Fruit fly (Drosophila melanogaster) whole organism, embryonic: Measurements from ENCODE around the gene mats.
A peak's percentile ranks its signal among the peaks of the same experiment; 100 is the strongest.

Experiments
- Antp ChIP-seq: fragments of 200-800 bp; sonication (Bioruptor generic); optimal IDR thresholded peaks from 3 replicates; lab custom pipeline; 2016; ENCODE audit warnings: missing biosample characterization, missing genetic modification characterization
- Bdp1 ChIP-seq: fragments of 200-800 bp; sonication (Bioruptor generic); optimal IDR thresholded peaks from 3 replicates; lab custom pipeline; 2016; ENCODE audit warnings: missing biosample characterization, missing genetic modification characterization
- BtbVII ChIP-seq: fragments of 200-800 bp; sonication (Bioruptor generic); optimal IDR thresholded peaks from 3 replicates; lab custom pipeline; 2017; ENCODE audit warnings: missing biosample characterization, mild to moderate bottlenecking, missing genetic modification characterization
- CG1024 ChIP-seq: fragments of 200-800 bp; sonication (Bioruptor generic); IDR thresholded peaks from 2 replicates; pipeline ENCODE4 v1.3.6; 2022; ENCODE audit warnings: missing biosample characterization, missing genetic modification characterization
- CG10267 ChIP-seq: fragments of 200-800 bp; sonication (Bioruptor generic); optimal IDR thresholded peaks from 2 replicates; lab custom pipeline; 2018; ENCODE audit warnings: missing biosample characterization, mild to moderate bottlenecking, missing genetic modification characterization, moderate library complexity
- CG10543 ChIP-seq: fragments of 200-800 bp; sonication (Bioruptor generic); optimal IDR thresholded peaks from 3 replicates; lab custom pipeline; 2017; ENCODE audit warnings: missing biosample characterization, mild to moderate bottlenecking, missing genetic modification characterization, moderate library complexity
- CG11723 ChIP-seq: fragments of 200-800 bp; sonication (Bioruptor generic); optimal IDR thresholded peaks from 2 replicates; lab custom pipeline; 2017; ENCODE audit warnings: missing biosample characterization, mild to moderate bottlenecking, missing genetic modification characterization
- CG13296 ChIP-seq: fragments of 200-800 bp; sonication (Bioruptor generic); optimal IDR thresholded peaks from 3 replicates; lab custom pipeline; 2018; ENCODE audit warnings: missing biosample characterization, mild to moderate bottlenecking, missing genetic modification characterization
- CG14710 ChIP-seq: fragments of 200-800 bp; sonication (Bioruptor generic); optimal IDR thresholded peaks from 3 replicates; lab custom pipeline; 2019; ENCODE audit warnings: missing biosample characterization, mild to moderate bottlenecking, missing genetic modification characterization, moderate library complexity
- CG15514 ChIP-seq: fragments of 200-800 bp; sonication (Bioruptor generic); optimal IDR thresholded peaks from 3 replicates; lab custom pipeline; 2017; ENCODE audit warnings: missing biosample characterization, missing genetic modification characterization, mild to moderate bottlenecking, moderate library complexity, missing genetic modification reagents
- CG17912 ChIP-seq: fragments of 200-800 bp; sonication (Bioruptor generic); optimal IDR thresholded peaks from 2 replicates; lab custom pipeline; 2018; ENCODE audit warnings: missing biosample characterization, mild to moderate bottlenecking, missing genetic modification characterization
- CG2116 ChIP-seq: fragments of 200-800 bp; sonication (Bioruptor generic); optimal IDR thresholded peaks from 3 replicates; lab custom pipeline; 2018; ENCODE audit warnings: missing biosample characterization, mild to moderate bottlenecking, missing genetic modification characterization
- CG3281 ChIP-seq: fragments of 200-800 bp; sonication (Bioruptor generic); optimal IDR thresholded peaks from 3 replicates; lab custom pipeline; 2017; ENCODE audit warnings: missing biosample characterization, mild to moderate bottlenecking, missing genetic modification characterization
- CG34224 ChIP-seq: fragments of 200-800 bp; sonication (Bioruptor generic); IDR thresholded peaks from 3 replicates; pipeline ENCODE4 v1.3.6; 2022; ENCODE audit warnings: missing biosample characterization, missing genetic modification characterization; ENCODE audit not compliant: partially characterized antibody
- CG8478 ChIP-seq: fragments of >200 bp; optimal IDR thresholded peaks from 2 replicates; lab custom pipeline; 2018
- CG9797 ChIP-seq: fragments of 200-800 bp; sonication (Bioruptor generic); optimal IDR thresholded peaks from 3 replicates; lab custom pipeline; 2018; ENCODE audit warnings: missing biosample characterization, mild to moderate bottlenecking, missing genetic modification characterization
- Dp ChIP-seq: fragments of 200-800 bp; sonication (Bioruptor generic); optimal IDR thresholded peaks from 2 replicates; lab custom pipeline; 2018; ENCODE audit warnings: missing biosample characterization, mild to moderate bottlenecking, missing genetic modification characterization, moderate library complexity
- E2f2 ChIP-seq: fragments of 200-800 bp; sonication (Bioruptor generic); IDR thresholded peaks from 2 replicates; pipeline ENCODE4 v1.3.6; 2022; ENCODE audit warnings: missing biosample characterization, missing genetic modification characterization
- Eip74EF ChIP-seq, 2 experiments: fragments of 200-800 bp in 1 of 2; fragments of >200 bp in 1 of 2; sonication (Bioruptor generic) in 1 of 2; optimal IDR thresholded peaks; 2 replicates each; lab custom pipeline; 2017 to 2019; ENCODE audit warnings: missing biosample characterization in 2 of 2, missing genetic modification characterization in 2 of 2, mild to moderate bottlenecking in 1 of 2, moderate library complexity in 1 of 2
- Elba2 ChIP-seq: fragments of 200-800 bp; sonication (Bioruptor generic); optimal IDR thresholded peaks from 3 replicates; lab custom pipeline; 2016; ENCODE audit warnings: missing biosample characterization, missing genetic modification characterization
- HLHmδ ChIP-seq: fragments of 200-800 bp; sonication (Bioruptor generic); optimal IDR thresholded peaks from 2 replicates; lab custom pipeline; 2018; ENCODE audit warnings: missing biosample characterization, mild to moderate bottlenecking, missing genetic modification characterization, moderate library complexity
- MBD-R2 ChIP-seq: fragments of 200-800 bp; sonication (Bioruptor generic); IDR thresholded peaks from 2 replicates; pipeline ENCODE4 v1.3.6; 2022; ENCODE audit warnings: missing biosample characterization, missing genetic modification characterization
- MESR4 ChIP-seq: fragments of 200-800 bp; sonication (Bioruptor generic); optimal IDR thresholded peaks from 2 replicates; lab custom pipeline; 2018; ENCODE audit warnings: missing biosample characterization, mild to moderate bottlenecking, missing genetic modification characterization, moderate library complexity
- Mad ChIP-seq: fragments of 200-800 bp; sonication (Bioruptor generic); optimal IDR thresholded peaks from 2 replicates; lab custom pipeline; 2016; ENCODE audit warnings: missing biosample characterization, missing genetic modification characterization
- Neu2 ChIP-seq: fragments of 200-800 bp; sonication (Bioruptor generic); optimal IDR thresholded peaks from 3 replicates; lab custom pipeline; 2016; ENCODE audit warnings: missing biosample characterization, missing genetic modification characterization, borderline replicate concordance
- PHDP ChIP-seq: fragments of 200-800 bp; sonication (Bioruptor generic); optimal IDR thresholded peaks from 3 replicates; lab custom pipeline; 2018; ENCODE audit warnings: missing biosample characterization, mild to moderate bottlenecking, missing genetic modification characterization, moderate library complexity
- Pdp1 ChIP-seq, 2 experiments: fragments of 200-800 bp; sonication (Bioruptor generic); optimal IDR thresholded peaks; 3 replicates each; lab custom pipeline; 2016; ENCODE audit warnings: missing biosample characterization in 2 of 2, missing genetic modification characterization in 2 of 2, mild to moderate bottlenecking in 1 of 2, moderate library complexity in 1 of 2
- Sox102F ChIP-seq: fragments of 200-800 bp; sonication (Bioruptor generic); optimal IDR thresholded peaks from 2 replicates; lab custom pipeline; 2018; ENCODE audit warnings: missing biosample characterization, mild to moderate bottlenecking, missing genetic modification characterization, moderate library complexity
- YL-1 ChIP-seq: fragments of 200-800 bp; sonication (Bioruptor generic); optimal IDR thresholded peaks from 3 replicates; lab custom pipeline; 2017; ENCODE audit warnings: missing biosample characterization, mild to moderate bottlenecking, missing genetic modification characterization
- abd-A ChIP-seq: fragments of 200-800 bp; sonication (Bioruptor generic); optimal IDR thresholded peaks from 3 replicates; lab custom pipeline; 2019; ENCODE audit warnings: missing biosample characterization, mild to moderate bottlenecking, missing genetic modification characterization, moderate library complexity
- ara ChIP-seq: fragments of 200-800 bp; sonication (Bioruptor generic); IDR thresholded peaks from 2 replicates; pipeline ENCODE4 v1.3.6; 2022; ENCODE audit warnings: missing biosample characterization, missing genetic modification characterization
- ase ChIP-seq: fragments of 200-800 bp; sonication (Bioruptor generic); IDR thresholded peaks from 3 replicates; pipeline ENCODE4 v1.3.6; 2022; ENCODE audit warnings: missing biosample characterization, missing genetic modification characterization
- dm ChIP-seq: fragments of 200-800 bp; sonication (Bioruptor generic); optimal IDR thresholded peaks from 3 replicates; lab custom pipeline; 2016; ENCODE audit warnings: missing biosample characterization, missing genetic modification characterization
- dmrt99B ChIP-seq: fragments of 200-800 bp; sonication (Bioruptor generic); optimal IDR thresholded peaks from 2 replicates; lab custom pipeline; 2018; ENCODE audit warnings: missing biosample characterization, mild to moderate bottlenecking, missing genetic modification characterization, moderate library complexity
- fd3F ChIP-seq: fragments of 200-800 bp; sonication (Bioruptor generic); optimal IDR thresholded peaks from 2 replicates; lab custom pipeline; 2018; ENCODE audit warnings: missing biosample characterization, mild to moderate bottlenecking, missing genetic modification characterization, moderate library complexity
- gce ChIP-seq: fragments of 200-800 bp; sonication (Bioruptor generic); IDR thresholded peaks from 3 replicates; pipeline ENCODE4 v1.3.6; 2022; ENCODE audit warnings: missing biosample characterization, missing genetic modification characterization
- gcm2 ChIP-seq: fragments of 200-800 bp; sonication (Bioruptor generic); optimal IDR thresholded peaks from 2 replicates; lab custom pipeline; 2016; ENCODE audit warnings: missing biosample characterization, missing genetic modification characterization
- gfzf ChIP-seq: fragments of 200-800 bp; sonication (Bioruptor generic); optimal IDR thresholded peaks from 2 replicates; lab custom pipeline; 2016; ENCODE audit warnings: missing biosample characterization, mild to moderate bottlenecking, missing genetic modification characterization, moderate library complexity
- oc ChIP-seq: fragments of 200-800 bp; sonication (Bioruptor generic); optimal IDR thresholded peaks from 2 replicates; lab custom pipeline; 2018; ENCODE audit warnings: missing biosample characterization, mild to moderate bottlenecking, missing genetic modification characterization, moderate library complexity
- pros ChIP-seq: fragments of 200-800 bp; sonication (Bioruptor generic); optimal IDR thresholded peaks from 3 replicates; lab custom pipeline; 2019; ENCODE audit warnings: missing biosample characterization, mild to moderate bottlenecking, missing genetic modification characterization, moderate library complexity
- pzg ChIP-seq: fragments of 200-800 bp; sonication (Bioruptor generic); optimal IDR thresholded peaks from 3 replicates; lab custom pipeline; 2018; ENCODE audit warnings: missing biosample characterization, mild to moderate bottlenecking, missing genetic modification characterization, moderate library complexity
- sc ChIP-seq, 3 experiments: fragments of >200 bp in 2 of 3; fragments of 200-800 bp in 1 of 3; sonication (Bioruptor generic) in 1 of 3; optimal IDR thresholded peaks; 2 replicates in 2 of 3; 3 replicates in 1 of 3; lab custom pipeline; 2017; ENCODE audit warnings: mild to moderate bottlenecking in 1 of 3, missing biosample characterization in 1 of 3, missing genetic modification characterization in 1 of 3, missing genetic modification reagents in 1 of 3
- schlank ChIP-seq: fragments of 200-800 bp; sonication (Bioruptor generic); optimal IDR thresholded peaks from 2 replicates; lab custom pipeline; 2018; ENCODE audit warnings: missing biosample characterization, mild to moderate bottlenecking, missing genetic modification characterization
- tgo ChIP-seq: fragments of 200-800 bp; sonication (Bioruptor generic); IDR thresholded peaks from 3 replicates; pipeline ENCODE4 v1.3.6; 2022; ENCODE audit warnings: missing biosample characterization, missing genetic modification characterization
- vnd ChIP-seq: fragments of 200-800 bp; sonication (Bioruptor generic); IDR thresholded peaks from 3 replicates; pipeline ENCODE4 v1.3.6; 2022; ENCODE audit warnings: missing biosample characterization, missing genetic modification characterization; ENCODE audit not compliant: partially characterized antibody
- vvl ChIP-seq: fragments of 200-800 bp; sonication (Bioruptor generic); IDR thresholded peaks from 2 replicates; pipeline ENCODE4 v1.3.6; 2022; ENCODE audit warnings: missing biosample characterization, missing genetic modification characterization
- zf30C ChIP-seq: fragments of 200-800 bp; sonication (Bioruptor generic); optimal IDR thresholded peaks from 3 replicates; lab custom pipeline; 2018; ENCODE audit warnings: missing biosample characterization, mild to moderate bottlenecking, missing genetic modification characterization

mats gene

DNA sequence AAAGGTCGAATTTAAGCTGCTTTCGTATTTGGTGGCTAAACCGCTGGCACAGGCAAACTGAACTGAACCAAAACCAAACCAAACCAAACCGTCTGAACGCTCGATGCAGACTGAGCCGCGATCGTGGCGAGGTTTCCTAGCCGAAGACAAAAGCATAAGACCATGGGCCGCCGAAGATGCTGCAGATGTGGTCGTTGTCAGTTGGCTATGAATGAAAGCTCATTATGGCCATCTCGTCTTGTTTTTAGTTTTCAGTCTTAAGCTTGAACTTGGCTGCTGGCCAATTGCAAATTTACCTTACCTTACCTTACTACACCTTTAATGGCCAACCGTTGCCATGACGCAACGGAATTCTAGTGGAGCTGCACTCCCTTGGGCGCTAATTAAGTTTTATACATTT, 15.1 kb downstream of the mats start, which contains the start of gene CG13847:
Gene CG13847, minus strand, starts transcription at position 101 of the 400 bp plus-strand sequence.
- TF ChIP-seq vnd (0 out of 3 replicates have a peak, but pooled peaks have one; percentile 7), pros (GFP tag; lab: Kevin White, UChicago) (peak; percentile 28), Neu2 (GFP tag; lab: Kevin White, UChicago) (no peak), Elba2 (no peak)

DNA sequence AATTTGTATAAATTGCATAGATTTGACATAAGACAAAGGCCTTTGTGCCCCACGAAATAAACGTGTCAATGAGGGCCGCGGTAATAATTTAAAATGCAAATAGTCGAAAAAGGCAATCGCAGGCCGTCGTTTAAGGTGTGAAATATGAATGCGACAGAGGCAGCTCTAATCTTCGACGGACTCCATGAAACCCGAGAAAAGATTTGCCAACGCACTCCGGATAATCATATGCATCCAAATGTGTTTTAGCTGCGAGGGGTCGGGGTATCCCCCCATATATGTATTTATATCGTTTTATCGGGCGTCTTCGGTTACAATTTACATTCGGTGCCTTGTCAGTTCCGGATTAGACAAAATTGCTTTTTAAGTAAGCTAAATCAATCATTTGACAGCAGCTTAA, 17.3 kb downstream of the mats start:
- TF ChIP-seq CG10267 (tag; lab: Kevin White, UChicago) (no peak), Pdp1 (GFP tag; optimal IDR thresholded peaks at IDR 0.05; lab: Kevin White, UChicago) (no peak), gcm2 (GFP tag; lab: Kevin White, UChicago) (no peak), Eip74EF (GFP tag; optimal IDR thresholded peaks at IDR 0.05; lab: Kevin White, UChicago) (peak in 1 of 2 experiments; percentile 12), ase (no peak), oc (tag; lab: Kevin White, UChicago) (peak; percentile 58), HLHmδ (GFP tag; lab: Kevin White, UChicago) (no peak), abd-A (tag; lab: Kevin White, UChicago) (peak; percentile 60), CG3281 (GFP tag; lab: Kevin White, UChicago) (no peak), CG10543 (GFP tag; lab: Kevin White, UChicago) (no peak), CG34224 (no peak), dmrt99B (tag; lab: Kevin White, UChicago) (no peak), gce (GFP tag; lab: Robert Waterston, UW) (no peak), tgo (GFP tag; lab: Robert Waterston, UW) (no peak), schlank (tag; lab: Kevin White, UChicago) (no peak), vvl (GFP tag; lab: Robert Waterston, UW) (peak; percentile 66; the same call in 1 of the 2 replicates), pros (GFP tag; lab: Kevin White, UChicago) (peak; percentile 20), sc (optimal IDR thresholded peaks at IDR 0.05; lab: Kevin White, UChicago) (no peak), sc (GFP tag; optimal IDR thresholded peaks at IDR 0.05; lab: Kevin White, UChicago) (no peak), CG13296 (no peak), zf30C (GFP tag; lab: Kevin White, UChicago) (no peak)

DNA sequence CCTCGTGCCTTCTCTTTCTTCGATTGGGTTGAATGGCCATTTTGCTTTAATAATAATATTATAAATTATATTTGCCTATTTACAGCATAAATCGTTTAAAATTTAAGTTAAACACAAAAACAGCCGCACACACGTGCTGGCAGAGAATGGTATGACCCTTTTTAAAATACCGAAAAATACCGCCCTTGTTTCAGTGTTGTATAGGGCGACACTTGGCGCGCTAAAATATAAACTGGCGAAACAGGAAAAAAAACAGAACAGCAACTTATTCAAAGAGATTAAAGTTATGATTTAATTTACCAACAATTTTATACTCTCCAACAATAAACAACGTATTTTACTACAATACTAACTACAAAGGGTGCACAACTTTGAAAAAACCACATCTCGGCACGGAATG, 25.5 kb downstream of the mats start, which contains the start of gene CG12499:
Gene CG12499, minus strand, starts transcription at position 95 of the 400 bp plus-strand sequence.
- TF ChIP-seq Antp (GFP tag; lab: Kevin White, UChicago) (no peak), CG17912 (GFP tag; lab: Kevin White, UChicago) (no peak), pzg (GFP tag; lab: Kevin White, UChicago) (peak; percentile 46), YL-1 (GFP tag; lab: Kevin White, UChicago) (peak; percentile 32), Mad (GFP tag; lab: Kevin White, UChicago) (no peak), fd3F (GFP tag; lab: Kevin White, UChicago) (no peak), CG15514 (GFP tag; lab: Kevin White, UChicago) (peak; percentile 7), E2f2 (peak; percentile 94), CG11723 (no peak), CG14710 (tag; lab: Kevin White, UChicago) (peak; percentile 41), ara (GFP tag; lab: Robert Waterston, UW) (no peak), Dp (GFP tag; lab: Kevin White, UChicago) (peak; percentile 90), Sox102F (GFP tag; lab: Kevin White, UChicago) (no peak), CG10267 (tag; lab: Kevin White, UChicago) (peak; percentile 89), MESR4 (GFP tag; lab: Kevin White, UChicago) (peak; percentile 38), CG9797 (GFP tag; lab: Kevin White, UChicago) (peak; percentile 36), Bdp1 (GFP tag; lab: Kevin White, UChicago) (no peak), dm (GFP tag; lab: Kevin White, UChicago) (peak; percentile 69), MBD-R2 (GFP tag; lab: Robert Waterston, UW) (peak; percentile 50; the same call in 1 of the 2 replicates), CG2116 (GFP tag; lab: Kevin White, UChicago) (peak; percentile 25), CG1024 (GFP tag; lab: Robert Waterston, UW) (no peak), PHDP (tag; lab: Kevin White, UChicago) (no peak), CG8478 (lab: Kevin White, UChicago) (no peak), BtbVII (peak; percentile 7), gfzf (GFP tag; lab: Kevin White, UChicago) (peak; percentile 73)
